Fruit fly (Drosophila melanogaster) whole organism, prepupa: Measurements from ENCODE around the gene CG42750.

Experiments
- Blimp-1 ChIP-seq: fragments of 200-800 bp; sonication (Bioruptor generic); optimal IDR thresholded peaks from 3 replicates; lab custom pipeline; 2017; ENCODE audit warnings: missing biosample characterization, missing genetic modification characterization, mild to moderate bottlenecking, moderate library complexity, missing genetic modification reagents
- CG10631 ChIP-seq: fragments of 200-800 bp; sonication (Bioruptor generic); optimal IDR thresholded peaks from 2 replicates; lab custom pipeline; 2016; ENCODE audit warnings: missing biosample characterization, missing genetic modification characterization
- CG10669 ChIP-seq: fragments of 200-800 bp; sonication (Bioruptor generic); optimal IDR thresholded peaks from 3 replicates; lab custom pipeline; 2018; ENCODE audit warnings: missing biosample characterization, mild to moderate bottlenecking, missing genetic modification characterization, moderate library complexity
- CG11294 ChIP-seq: fragments of 200-800 bp; sonication (Bioruptor generic); IDR thresholded peaks from 2 replicates; pipeline ENCODE4 v1.3.6; 2022; ENCODE audit warnings: missing biosample characterization, missing genetic modification characterization
- CG11762 ChIP-seq: fragments of 200-800 bp; sonication (Bioruptor generic); optimal IDR thresholded peaks from 3 replicates; lab custom pipeline; 2016; ENCODE audit warnings: missing biosample characterization, missing genetic modification characterization; ENCODE audit not compliant: insufficient read depth
- CG11902 ChIP-seq: fragments of 200-800 bp; sonication (Bioruptor generic); optimal IDR thresholded peaks from 3 replicates; lab custom pipeline; 2016; ENCODE audit warnings: missing biosample characterization, missing genetic modification characterization
- CG15336 ChIP-seq: fragments of 200-800 bp; sonication (Bioruptor generic); IDR thresholded peaks from 2 replicates; pipeline ENCODE4 v1.3.6; 2022; ENCODE audit warnings: missing biosample characterization, missing genetic modification characterization
- CG16779 ChIP-seq: fragments of 200-800 bp; sonication (Bioruptor generic); optimal IDR thresholded peaks from 3 replicates; lab custom pipeline; 2017; ENCODE audit warnings: missing biosample characterization, mild to moderate bottlenecking, missing genetic modification characterization
- CG31627 ChIP-seq: fragments of 200-800 bp; sonication (Bioruptor generic); optimal IDR thresholded peaks from 3 replicates; lab custom pipeline; 2016; ENCODE audit warnings: missing biosample characterization, missing genetic modification characterization
- CG32006 ChIP-seq: fragments of 200-800 bp; sonication (Bioruptor generic); optimal IDR thresholded peaks from 3 replicates; lab custom pipeline; 2017; ENCODE audit warnings: missing biosample characterization, mild to moderate bottlenecking, missing genetic modification characterization
- CG34406 ChIP-seq: fragments of 200-800 bp; sonication (Bioruptor generic); optimal IDR thresholded peaks from 3 replicates; lab custom pipeline; 2016; ENCODE audit warnings: missing biosample characterization, missing genetic modification characterization
- CG3919 ChIP-seq: fragments of 200-800 bp; sonication (Bioruptor generic); optimal IDR thresholded peaks from 3 replicates; lab custom pipeline; 2016; ENCODE audit warnings: missing biosample characterization, missing genetic modification characterization
- CG6163 ChIP-seq: fragments of 200-800 bp; sonication (Bioruptor generic); IDR thresholded peaks from 3 replicates; pipeline ENCODE4 v1.3.6; 2022; ENCODE audit warnings: missing biosample characterization, missing genetic modification characterization
- CG6276 ChIP-seq: fragments of 200-800 bp; sonication (Bioruptor generic); optimal IDR thresholded peaks from 2 replicates; lab custom pipeline; 2017; ENCODE audit warnings: missing biosample characterization, mild to moderate bottlenecking, missing genetic modification characterization
- CG6808 ChIP-seq: fragments of 200-800 bp; sonication (Bioruptor generic); optimal IDR thresholded peaks from 3 replicates; lab custom pipeline; 2017; ENCODE audit warnings: missing biosample characterization, missing genetic modification characterization, mild to moderate bottlenecking, moderate library complexity, missing genetic modification reagents
- CG6854 ChIP-seq: fragments of 200-800 bp; sonication (Bioruptor generic); optimal IDR thresholded peaks from 2 replicates; lab custom pipeline; 2017; ENCODE audit warnings: missing biosample characterization, mild to moderate bottlenecking, missing genetic modification characterization
- CG7368 ChIP-seq: fragments of 200-800 bp; sonication (Bioruptor generic); optimal IDR thresholded peaks from 3 replicates; lab custom pipeline; 2016; ENCODE audit warnings: missing biosample characterization, missing genetic modification characterization
- CG8119 ChIP-seq: fragments of 200-800 bp; sonication (Bioruptor generic); IDR thresholded peaks from 3 replicates; pipeline ENCODE4 v1.3.6; 2022; ENCODE audit warnings: missing biosample characterization, missing genetic modification characterization
- CG8319 ChIP-seq: fragments of 200-800 bp; sonication (Bioruptor generic); optimal IDR thresholded peaks from 3 replicates; lab custom pipeline; 2016; ENCODE audit warnings: missing biosample characterization, missing genetic modification characterization
- CG8632 ChIP-seq: fragments of 200-800 bp; sonication (Bioruptor generic); optimal IDR thresholded peaks from 3 replicates; lab custom pipeline; 2016; ENCODE audit warnings: missing biosample characterization, missing genetic modification characterization
- CG9139 ChIP-seq: fragments of 200-800 bp; sonication (Bioruptor generic); optimal IDR thresholded peaks from 3 replicates; lab custom pipeline; 2017; ENCODE audit warnings: missing biosample characterization, mild to moderate bottlenecking, missing genetic modification characterization
- Eip78C ChIP-seq: fragments of 200-800 bp; sonication (Bioruptor generic); peaks from one replicate; lab custom pipeline; 2016; ENCODE audit warnings: missing biosample characterization, missing genetic modification characterization
- Eip93F ChIP-seq: fragments of 200-800 bp; sonication (Bioruptor generic); optimal IDR thresholded peaks from 2 replicates; lab custom pipeline; 2016; ENCODE audit warnings: missing biosample characterization, mild to moderate bottlenecking, missing genetic modification characterization
- Ets21C ChIP-seq: fragments of 200-800 bp; sonication (Bioruptor generic); optimal IDR thresholded peaks from 3 replicates; lab custom pipeline; 2016; ENCODE audit warnings: missing biosample characterization, missing genetic modification characterization
- Gug ChIP-seq: fragments of 200-800 bp; sonication (Bioruptor generic); IDR thresholded peaks from 2 replicates; pipeline ENCODE4 v1.3.6; 2022; ENCODE audit warnings: missing biosample characterization, missing genetic modification characterization
- Hr38 ChIP-seq: sonication (Bioruptor generic); optimal IDR thresholded peaks from 2 replicates; lab custom pipeline; 2016; ENCODE audit warnings: missing biosample characterization, missing genetic modification characterization
- Hr39 ChIP-seq: fragments of 200-800 bp; sonication (Bioruptor generic); optimal IDR thresholded peaks from 2 replicates; lab custom pipeline; 2016; ENCODE audit warnings: missing biosample characterization, missing genetic modification characterization
- Hr4 ChIP-seq: fragments of 200-800 bp; sonication (Bioruptor generic); optimal IDR thresholded peaks from 3 replicates; lab custom pipeline; 2016; ENCODE audit warnings: missing biosample characterization, missing genetic modification characterization
- OdsH ChIP-seq: fragments of 200-800 bp; sonication (Bioruptor generic); optimal IDR thresholded peaks from 3 replicates; lab custom pipeline; 2016; ENCODE audit warnings: missing biosample characterization, missing genetic modification characterization
- Smox ChIP-seq: fragments of 200-800 bp; sonication (Bioruptor generic); optimal IDR thresholded peaks from 3 replicates; lab custom pipeline; 2016; ENCODE audit warnings: missing biosample characterization, missing genetic modification characterization
- Sox102F ChIP-seq: fragments of 200-800 bp; sonication (Bioruptor generic); optimal IDR thresholded peaks from 2 replicates; lab custom pipeline; 2016; ENCODE audit warnings: missing biosample characterization, mild to moderate bottlenecking, missing genetic modification characterization
- Sox14 ChIP-seq: fragments of 200-800 bp; sonication (Bioruptor generic); optimal IDR thresholded peaks from 3 replicates; lab custom pipeline; 2016; ENCODE audit warnings: missing biosample characterization, missing genetic modification characterization
- Sox15 ChIP-seq: fragments of 200-800 bp; sonication (Bioruptor generic); optimal IDR thresholded peaks from 3 replicates; lab custom pipeline; 2016; ENCODE audit warnings: missing biosample characterization, missing genetic modification characterization
- achi ChIP-seq: fragments of 200-800 bp; sonication (Bioruptor generic); optimal IDR thresholded peaks from 3 replicates; lab custom pipeline; 2016; ENCODE audit warnings: missing biosample characterization, missing genetic modification characterization
- acj6 ChIP-seq: fragments of 200-800 bp; sonication (Bioruptor generic); optimal IDR thresholded peaks from 3 replicates; lab custom pipeline; 2016; ENCODE audit warnings: missing biosample characterization, missing genetic modification characterization
- cyc ChIP-seq: fragments of 200-800 bp; sonication (Bioruptor generic); optimal IDR thresholded peaks from 3 replicates; lab custom pipeline; 2016; ENCODE audit warnings: missing biosample characterization, missing genetic modification characterization
- dac ChIP-seq: fragments of 200-800 bp; sonication (Bioruptor generic); optimal IDR thresholded peaks from 2 replicates; lab custom pipeline; 2017; ENCODE audit warnings: missing biosample characterization, mild to moderate bottlenecking, missing genetic modification characterization
- dsx ChIP-seq: fragments of 200-800 bp; optimal IDR thresholded peaks from 3 replicates; lab custom pipeline; 2019; ENCODE audit warnings: missing biosample characterization, mild to moderate bottlenecking, missing genetic modification characterization, moderate library complexity; ENCODE audit not compliant: poor library complexity, severe bottlenecking
- eg ChIP-seq: fragments of 200-800 bp; sonication (Bioruptor generic); IDR thresholded peaks from 3 replicates; pipeline ENCODE4 v1.3.6; 2022; ENCODE audit warnings: missing biosample characterization, missing genetic modification characterization
- esn ChIP-seq: fragments of 200-800 bp; sonication (Bioruptor generic); optimal IDR thresholded peaks from 2 replicates; lab custom pipeline; 2016; ENCODE audit warnings: missing biosample characterization, mild to moderate bottlenecking, missing genetic modification characterization, moderate library complexity
- fd59A ChIP-seq: fragments of 200-800 bp; sonication (Bioruptor generic); optimal IDR thresholded peaks from 2 replicates; lab custom pipeline; 2017; ENCODE audit warnings: missing biosample characterization, mild to moderate bottlenecking, missing genetic modification characterization, missing genetic modification reagents
- fkh ChIP-seq: fragments of 200-800 bp; sonication (Bioruptor generic); optimal IDR thresholded peaks from 3 replicates; lab custom pipeline; 2017; ENCODE audit warnings: missing biosample characterization, mild to moderate bottlenecking, missing genetic modification characterization, moderate library complexity
- lz ChIP-seq: fragments of 200-800 bp; sonication (Bioruptor generic); optimal IDR thresholded peaks from 3 replicates; lab custom pipeline; 2016; ENCODE audit warnings: missing biosample characterization, missing genetic modification characterization
- net ChIP-seq: fragments of 200-800 bp; sonication (Bioruptor generic); optimal IDR thresholded peaks from 3 replicates; lab custom pipeline; 2016; ENCODE audit warnings: missing biosample characterization, missing genetic modification characterization
- pdm3 ChIP-seq: fragments of 200-800 bp; sonication (Bioruptor generic); optimal IDR thresholded peaks from 3 replicates; lab custom pipeline; 2016; ENCODE audit warnings: missing biosample characterization, missing genetic modification characterization
- spab ChIP-seq: fragments of 200-800 bp; sonication (Bioruptor generic); optimal IDR thresholded peaks from 2 replicates; lab custom pipeline; 2017; ENCODE audit warnings: missing biosample characterization, mild to moderate bottlenecking, missing genetic modification characterization, missing genetic modification reagents
- svp ChIP-seq: fragments of 200-800 bp; sonication (Bioruptor generic); peaks from one replicate; lab custom pipeline; 2016; ENCODE audit warnings: missing biosample characterization, missing genetic modification characterization
- topi ChIP-seq: fragments of 200-800 bp; sonication (Bioruptor generic); optimal IDR thresholded peaks from 3 replicates; lab custom pipeline; 2016; ENCODE audit warnings: missing biosample characterization, missing genetic modification characterization
- vri ChIP-seq: fragments of 200-800 bp; sonication (Bioruptor generic); optimal IDR thresholded peaks from 3 replicates; lab custom pipeline; 2016; ENCODE audit warnings: missing biosample characterization, mild to moderate bottlenecking, missing genetic modification characterization

Gene CG42750

DNA sequence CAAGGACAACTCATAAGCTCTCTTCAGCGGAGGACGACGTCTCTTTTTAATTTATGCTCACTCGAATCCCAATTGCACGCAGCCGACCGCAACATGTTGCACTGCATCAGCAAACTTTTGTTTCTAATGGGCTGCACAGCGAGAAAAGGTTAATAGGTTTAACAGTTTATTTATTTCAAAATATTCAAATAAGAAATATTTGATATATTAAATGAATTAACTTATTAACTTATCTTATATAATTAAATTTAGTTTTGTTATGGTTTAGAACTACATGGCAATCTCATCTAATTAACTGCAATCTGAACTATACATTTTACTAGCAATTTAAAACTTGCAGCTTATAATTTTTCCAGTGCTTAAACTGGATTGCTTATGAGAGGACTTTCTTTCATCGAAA lies 39.9 kb upstream of the CG42750 start:
- TF ChIP-seq CG8119 (GFP tag; lab: Robert Waterston, UW), result peak; percentile 35; the same call in 1 of the 3 replicates
- TF ChIP-seq CG6276 (GFP tag; lab: Kevin White, UChicago), result peak; percentile 8
- peak; percentile 2 for TF ChIP-seq Hr4 (GFP tag; lab: Kevin White, UChicago)
- 0 out of 3 replicates have a peak, but pooled peaks have one; percentile 33 for TF ChIP-seq eg (GFP tag; lab: Robert Waterston, UW)
- TF ChIP-seq vri, result no peak
- peak; percentile 52 for TF ChIP-seq CG15336 (GFP tag; lab: Robert Waterston, UW)
- peak; percentile 43 for TF ChIP-seq CG32006 (GFP tag; lab: Kevin White, UChicago)
- TF ChIP-seq fkh (GFP tag; lab: Kevin White, UChicago), result no peak

DNA sequence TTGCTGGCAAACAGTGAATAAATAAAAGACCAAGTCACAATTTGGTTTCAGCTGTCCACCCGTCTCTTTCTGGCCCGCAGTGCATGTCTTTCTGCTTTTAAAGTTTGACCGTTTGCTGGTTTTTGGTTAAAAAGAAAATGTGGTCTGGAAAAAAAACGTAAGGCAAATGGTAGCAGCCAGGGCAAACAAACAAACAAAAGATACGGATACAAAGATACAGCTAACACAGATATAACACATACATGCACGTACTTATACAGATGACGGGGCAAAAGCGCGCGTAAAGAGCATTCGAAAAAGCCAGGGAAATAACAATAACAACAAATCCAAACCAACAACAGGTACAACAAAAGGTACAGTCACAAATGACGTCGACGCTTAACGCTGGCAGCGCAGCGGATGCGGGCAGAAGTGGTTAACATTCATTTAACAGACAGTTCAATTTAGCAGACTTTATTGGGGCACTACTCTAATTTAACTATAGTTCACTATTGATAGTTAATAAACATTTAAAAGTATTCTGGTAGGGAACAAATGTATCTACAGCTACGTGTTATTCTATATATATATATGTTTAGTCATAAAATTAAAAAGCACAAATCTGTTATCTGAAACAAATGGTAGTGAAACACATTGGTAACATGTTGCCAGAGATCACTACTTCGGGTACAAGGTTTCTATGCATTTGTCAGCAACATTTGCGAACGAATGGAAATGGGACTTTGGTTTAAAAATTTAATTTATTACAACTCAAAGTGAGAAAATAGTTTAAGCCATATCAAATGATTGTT lies 38.5 kb upstream of the CG42750 start:
- TF ChIP-seq Gug (no peak), CG6854 (peak; percentile 28), lz (GFP tag; lab: Kevin White, UChicago) (no peak), Eip78C (GFP tag; lab: Kevin White, UChicago) (peak; percentile 27), Smox (no peak), Blimp-1 (GFP tag; lab: Kevin White, UChicago) (peak; percentile 2), net (GFP tag; lab: Kevin White, UChicago) (no peak), Hr38 (GFP tag; lab: Kevin White, UChicago) (no peak), CG34406 (no peak), CG11294 (GFP tag; lab: Robert Waterston, UW) (no peak), Hr39 (no peak), Ets21C (GFP tag; lab: Kevin White, UChicago) (no peak), CG8632 (GFP tag; lab: Kevin White, UChicago) (no peak), CG10631 (GFP tag; lab: Kevin White, UChicago) (no peak), fd59A (GFP tag; lab: Kevin White, UChicago) (no peak), CG7368 (no peak), acj6 (GFP tag; lab: Kevin White, UChicago) (no peak), dac (GFP tag; lab: Kevin White, UChicago) (no peak), Eip93F (no peak), Hr4 (GFP tag; lab: Kevin White, UChicago) (no peak), Sox14 (no peak), CG10669 (GFP tag; lab: Kevin White, UChicago) (no peak), CG9139 (GFP tag; lab: Kevin White, UChicago) (no peak), vri (no peak), esn (GFP tag; lab: Kevin White, UChicago) (no peak), cyc (GFP tag; lab: Kevin White, UChicago) (no peak), CG3919 (no peak), spab (GFP tag; lab: Kevin White, UChicago) (no peak), OdsH (GFP tag; lab: Kevin White, UChicago) (no peak), CG11762 (GFP tag; lab: Kevin White, UChicago) (no peak), CG16779 (no peak), CG8319 (GFP tag; lab: Kevin White, UChicago) (no peak), CG6163 (GFP tag; lab: Robert Waterston, UW) (peak; percentile 56), CG11902 (GFP tag; lab: Kevin White, UChicago) (no peak), achi (GFP tag; lab: Kevin White, UChicago) (no peak), pdm3 (GFP tag; lab: Kevin White, UChicago) (no peak), CG31627 (no peak), CG6276 (GFP tag; lab: Kevin White, UChicago) (peak; percentile 55), dsx (GFP tag; lab: Kevin White, UChicago) (peak; percentile 21), topi (no peak), svp (GFP tag; lab: Kevin White, UChicago) (no peak), Sox15 (GFP tag; lab: Kevin White, UChicago) (no peak), Sox102F (no peak), CG32006 (GFP tag; lab: Kevin White, UChicago) (peak; percentile 6), CG6808 (GFP tag; lab: Kevin White, UChicago) (no peak)
